Worm (Caenorhabditis elegans) whole organism, young adult: ENCODE results near the gene str-121.

ENCODE experiments used
- madf-3 ChIP-seq: fragments of 200-800 bp; sonication (Bioruptor generic); IDR thresholded peaks from 2 replicates; pipeline ENCODE4 v1.3.6; 2022; ENCODE audit warnings: missing genetic modification reagents, missing genetic modification characterization, missing compliant biosample characterization
- ztf-28 ChIP-seq: fragments of 200-800 bp; sonication (Bioruptor generic); IDR thresholded peaks from 2 replicates; pipeline ENCODE4 v1.3.6; 2022; ENCODE audit warnings: missing genetic modification reagents, missing genetic modification characterization, missing compliant biosample characterization

DNA sequence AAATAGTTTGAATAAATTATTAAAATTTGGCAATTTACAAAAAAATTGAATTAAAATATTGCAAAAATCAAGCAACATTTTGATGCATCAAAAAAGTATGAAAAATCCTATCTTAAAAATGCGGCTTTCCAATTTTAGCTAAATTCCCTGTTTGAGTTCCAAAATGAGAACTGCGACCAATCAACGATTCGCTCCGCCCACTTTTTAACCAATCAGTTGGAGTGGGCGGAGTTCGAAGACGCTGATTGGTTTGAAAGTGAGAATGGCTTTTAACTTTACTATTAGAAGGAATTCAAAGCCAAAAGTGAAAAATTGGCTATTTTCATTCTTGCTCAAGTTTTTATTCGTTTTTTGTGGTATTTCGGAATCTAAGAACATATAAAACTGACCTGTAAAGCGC, 6.9 kb downstream of the str-121 start:
- TF ChIP-seq ztf-28 (GFP tag; lab: Robert Waterston, UW) = no peak
- TF ChIP-seq madf-3 (GFP tag; lab: Robert Waterston, UW) = no peak
